Fruit fly (Drosophila melanogaster) whole organism: ENCODE results near the gene CG11050.

Experiments
- CG8478 ChIP-seq: fragments of >200 bp; optimal IDR thresholded peaks from 2 replicates; lab custom pipeline; 2018; ENCODE audit warnings: inconsistent platforms
- Dll ChIP-seq: fragments of >200 bp; optimal IDR thresholded peaks from 2 replicates; lab custom pipeline; 2017
- EcR ChIP-seq, 2 experiments: fragments of >200 bp; optimal IDR thresholded peaks; 2 replicates each; lab custom pipeline; 2017; ENCODE audit warnings: missing biosample characterization in 2 of 2, missing genetic modification characterization in 2 of 2, missing genetic modification reagents in 2 of 2
- pan ChIP-seq: fragments of >200 bp; optimal IDR thresholded peaks from 2 replicates; lab custom pipeline; 2017
- psq ChIP-seq: fragments of >200 bp; optimal IDR thresholded peaks from 2 replicates; lab custom pipeline; 2017
- usp ChIP-seq: fragments of >200 bp; optimal IDR thresholded peaks from 2 replicates; lab custom pipeline; 2017; ENCODE audit warnings: missing biosample characterization, missing genetic modification characterization, mixed read lengths

CG11050 gene

DNA sequence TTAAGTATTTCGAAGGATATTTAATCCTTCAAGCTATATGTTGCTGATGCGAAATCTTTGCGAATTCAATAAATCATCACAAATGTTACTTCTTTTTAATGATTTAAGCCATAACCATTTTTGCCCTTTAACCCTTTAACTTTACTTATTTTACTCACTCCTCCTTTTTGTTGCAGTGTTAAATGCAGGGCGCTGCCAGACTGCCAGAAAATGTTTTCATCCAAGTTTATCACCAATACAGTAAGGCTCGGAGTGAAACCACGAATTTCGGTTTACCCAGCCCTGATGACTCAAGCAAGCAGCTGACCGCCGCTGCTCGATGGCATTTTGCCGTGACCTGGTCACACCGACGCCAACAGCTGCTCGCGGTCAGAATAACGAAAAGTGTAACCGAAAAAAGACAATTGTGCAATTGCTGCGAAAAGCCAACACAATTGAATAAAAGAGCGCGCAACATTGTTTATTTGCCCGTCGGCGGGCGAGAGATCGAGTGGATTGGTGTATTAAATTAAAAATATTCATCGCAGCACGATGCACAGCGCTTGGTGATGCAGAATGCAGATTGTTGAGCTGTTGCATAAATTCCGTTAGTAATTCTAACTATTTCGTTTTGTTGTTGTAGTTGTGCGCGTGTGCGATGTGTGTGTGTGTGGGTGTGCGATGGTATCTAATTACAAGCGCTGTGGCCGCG is at the start of gene CG11050:
Gene CG11050 (plus strand): TSS at position 329 of the 691 bp plus-strand sequence.
- TF ChIP-seq psq (lab: Kevin White, UChicago) (no peak), Dll (peak; percentile 69)

DNA sequence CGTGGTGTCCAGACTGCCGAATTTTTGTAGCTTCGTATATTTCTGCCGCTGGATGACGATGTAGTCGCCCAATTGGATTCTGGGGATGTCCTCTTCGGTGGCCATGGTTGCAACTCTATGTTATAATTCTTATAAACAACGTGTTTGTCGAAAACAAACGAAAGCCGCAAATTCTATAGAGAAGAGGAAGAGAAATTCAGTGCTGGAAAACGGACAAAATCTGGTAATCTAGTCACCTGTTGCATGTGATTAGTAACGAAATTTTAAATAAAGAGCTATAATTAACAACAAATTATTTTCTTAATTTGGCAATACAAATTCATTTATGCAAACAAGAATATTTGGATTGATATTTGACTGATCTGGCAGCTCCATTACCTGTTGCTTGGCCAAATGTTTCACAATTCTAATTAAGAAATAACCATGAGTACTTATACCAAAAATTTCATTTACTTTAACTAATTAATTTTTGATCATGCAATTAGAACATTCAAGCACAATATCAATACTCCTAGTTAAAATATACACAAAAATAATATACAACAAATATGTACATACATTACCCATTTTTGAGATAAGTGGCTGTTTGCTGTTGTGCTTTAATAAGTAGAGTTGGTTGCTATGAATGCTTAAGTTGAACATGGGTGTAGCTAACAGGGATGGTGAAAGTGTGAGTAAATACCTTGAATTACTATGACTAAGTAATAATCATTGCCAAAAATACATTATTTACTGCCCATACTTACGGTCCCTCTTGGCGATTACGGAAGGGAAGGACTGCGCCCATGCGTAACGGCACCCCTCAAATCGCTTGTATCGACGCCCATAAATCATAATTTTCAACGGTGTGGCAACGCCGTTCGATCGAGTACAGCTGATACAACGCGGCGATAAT is 49.1 kb upstream of the CG11050 start, which contains the start of the genes Trmt6 and Ent2:
Gene Trmt6 (minus strand): TSS at position 827 of the 895 bp plus-strand sequence.
Gene Ent2 (plus strand): TSS at position 863 of the 895 bp plus-strand sequence.
- no peak for TF ChIP-seq psq (lab: Kevin White, UChicago)
- no peak for TF ChIP-seq Dll
- TF ChIP-seq EcR (GFP tag; optimal IDR thresholded peaks at IDR 0.05; lab: Kevin White, UChicago): no peak
- no peak for TF ChIP-seq usp (GFP tag; lab: Kevin White, UChicago)
- TF ChIP-seq CG8478 (lab: Kevin White, UChicago): no peak
- TF ChIP-seq pan (lab: Kevin White, UChicago): no peak

DNA sequence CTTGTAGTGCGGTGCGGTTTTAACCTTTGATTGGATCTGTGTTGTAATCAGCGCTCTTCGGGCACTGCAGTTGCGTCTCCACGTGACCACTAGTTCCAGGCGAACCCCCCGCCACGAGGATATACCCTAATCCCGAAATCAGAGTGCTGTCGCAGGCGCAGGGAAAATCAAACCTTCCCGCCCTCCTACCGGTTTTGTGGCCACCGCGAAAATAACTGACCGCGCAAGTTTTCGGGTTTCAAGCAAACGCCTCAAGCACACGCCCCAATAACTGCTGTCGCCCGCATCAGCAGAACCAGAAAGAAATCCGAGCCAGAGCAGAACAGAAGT is 48.5 kb upstream of the CG11050 start:
- TF ChIP-seq EcR (GFP tag; optimal IDR thresholded peaks at IDR 0.05; lab: Kevin White, UChicago) (no peak), pan (lab: Kevin White, UChicago) (no peak), psq (lab: Kevin White, UChicago) (no peak), Dll (no peak), CG8478 (lab: Kevin White, UChicago) (no peak), usp (GFP tag; lab: Kevin White, UChicago) (no peak)

DNA sequence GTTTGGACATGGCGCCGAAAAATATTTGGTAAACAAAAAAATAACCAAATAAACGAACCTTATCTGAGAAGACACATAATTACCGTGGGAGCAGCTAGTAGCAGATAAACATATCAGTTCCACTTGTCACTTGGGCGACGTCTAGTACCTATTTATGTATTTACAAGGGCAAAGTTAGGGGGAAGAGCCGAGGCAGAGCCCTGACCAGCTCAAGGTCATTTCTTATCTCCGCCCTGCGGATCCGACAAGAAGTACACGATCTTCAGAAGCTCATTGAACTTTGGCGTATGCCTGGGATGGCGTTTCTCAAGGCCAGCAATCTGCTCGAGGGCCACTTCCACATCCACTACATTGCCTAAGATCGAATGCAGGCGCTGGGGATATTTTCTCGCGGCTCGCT is 45.9 kb upstream of the CG11050 start:
- peak; percentile 36 for TF ChIP-seq pan (lab: Kevin White, UChicago)
- no peak for TF ChIP-seq Dll

DNA sequence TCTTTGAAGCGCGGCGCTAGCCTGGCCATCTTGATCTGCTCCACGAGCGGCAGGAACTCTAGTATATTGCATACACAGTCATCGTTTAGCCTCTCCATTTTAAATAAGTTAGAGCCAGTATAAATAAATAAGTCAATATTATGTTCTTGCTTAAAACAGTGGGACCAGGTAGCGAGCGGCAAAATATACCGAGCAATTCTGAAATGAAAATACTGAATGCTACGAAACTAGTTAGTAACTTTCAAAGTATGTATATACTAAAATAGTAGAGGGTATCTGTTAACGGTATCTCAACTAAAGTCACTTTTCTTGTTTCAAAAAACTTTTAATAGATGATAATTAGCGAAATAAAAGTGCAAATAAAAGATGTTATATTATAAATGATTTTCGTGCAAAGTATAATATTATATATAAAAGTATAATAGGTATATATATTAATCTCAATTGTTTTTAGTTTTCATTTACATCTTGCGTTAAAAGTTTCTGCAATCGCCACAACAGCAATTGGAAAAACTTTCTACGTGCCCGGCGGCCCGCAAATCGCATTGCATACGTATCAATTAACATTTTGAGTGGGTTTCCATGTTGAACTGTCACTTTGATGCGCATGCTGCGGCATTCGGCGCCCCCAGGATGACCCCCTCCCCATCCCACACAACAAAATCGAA is 44.7 kb upstream of the CG11050 start, which contains the start of gene CG13766:
Gene CG13766 (minus strand): TSS at position 162 of the 668 bp plus-strand sequence.
- TF ChIP-seq EcR (GFP tag; optimal IDR thresholded peaks at IDR 0.05; lab: Kevin White, UChicago) (no peak), pan (lab: Kevin White, UChicago) (no peak), usp (GFP tag; lab: Kevin White, UChicago) (no peak), Dll (no peak), CG8478 (lab: Kevin White, UChicago) (no peak), psq (lab: Kevin White, UChicago) (no peak)

DNA sequence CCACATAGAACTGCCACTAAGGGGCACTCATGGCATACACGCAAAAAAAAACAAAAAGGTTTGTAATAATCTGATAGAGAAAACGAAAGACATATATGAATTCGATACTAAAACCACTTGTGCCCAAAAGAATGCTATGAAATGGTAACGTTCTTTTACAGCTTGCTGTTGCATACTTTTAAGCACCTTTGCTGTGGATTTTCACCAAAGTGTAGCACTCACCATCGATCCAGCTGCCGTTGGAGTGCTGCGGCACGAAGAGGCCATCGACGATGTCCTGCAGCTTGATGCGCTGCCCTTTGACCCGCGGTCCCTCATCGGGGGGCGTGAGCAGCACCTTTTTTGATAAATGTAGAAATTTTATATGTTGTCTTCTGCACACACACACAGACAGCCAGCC is 31.8 kb upstream of the CG11050 start:
- TF ChIP-seq pan (lab: Kevin White, UChicago): no peak
- no peak for TF ChIP-seq usp (GFP tag; lab: Kevin White, UChicago)
- no peak for TF ChIP-seq Dll

DNA sequence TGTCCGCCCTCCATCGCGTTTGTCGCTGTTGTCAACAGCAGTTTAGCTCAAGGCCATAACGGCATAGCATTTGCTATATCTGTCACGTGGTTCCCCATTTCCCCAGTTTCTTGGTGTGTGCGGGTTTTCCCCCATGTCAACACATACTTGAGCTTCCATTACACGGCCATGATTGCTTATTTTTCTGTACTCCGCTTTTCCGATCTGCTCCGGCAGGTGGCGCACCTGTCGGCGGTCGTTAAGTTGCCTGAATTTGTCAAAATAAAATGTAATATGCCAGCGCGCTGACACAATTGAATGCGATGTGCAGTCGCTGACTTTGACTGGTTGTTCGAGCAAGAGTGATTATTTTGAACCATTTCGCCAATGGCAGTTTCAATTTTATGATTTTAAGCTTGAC is 26.5 kb upstream of the CG11050 start:
- TF ChIP-seq psq (lab: Kevin White, UChicago): no peak
- TF ChIP-seq pan (lab: Kevin White, UChicago): no peak
- TF ChIP-seq CG8478 (lab: Kevin White, UChicago): no peak
- TF ChIP-seq usp (GFP tag; lab: Kevin White, UChicago): no peak
- no peak for TF ChIP-seq Dll
- no peak for TF ChIP-seq EcR (GFP tag; optimal IDR thresholded peaks at IDR 0.05; lab: Kevin White, UChicago)

DNA sequence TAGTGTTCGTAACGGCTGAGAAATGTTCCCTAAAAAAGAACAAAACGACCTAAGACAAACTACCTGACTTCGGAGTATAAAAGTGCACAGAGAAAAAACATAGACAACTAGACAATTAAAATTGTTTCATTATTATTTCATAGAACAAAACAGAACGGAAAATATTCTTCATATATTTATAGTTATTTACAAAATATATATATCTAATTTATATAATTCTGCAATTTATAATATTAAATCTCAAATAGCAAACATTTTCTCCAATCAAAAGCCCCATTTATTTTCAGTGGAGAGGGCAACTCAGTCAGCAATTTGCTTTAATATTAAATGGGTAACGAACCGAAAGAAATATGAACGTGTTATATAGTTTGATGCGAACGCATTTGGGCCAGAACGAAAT is 15.8 kb upstream of the CG11050 start:
- TF ChIP-seq pan (lab: Kevin White, UChicago): no peak
- no peak for TF ChIP-seq usp (GFP tag; lab: Kevin White, UChicago)
- TF ChIP-seq Dll: no peak
- TF ChIP-seq EcR (GFP tag; optimal IDR thresholded peaks at IDR 0.05; lab: Kevin White, UChicago): no peak
- TF ChIP-seq psq (lab: Kevin White, UChicago): no peak
- no peak for TF ChIP-seq CG8478 (lab: Kevin White, UChicago)

DNA sequence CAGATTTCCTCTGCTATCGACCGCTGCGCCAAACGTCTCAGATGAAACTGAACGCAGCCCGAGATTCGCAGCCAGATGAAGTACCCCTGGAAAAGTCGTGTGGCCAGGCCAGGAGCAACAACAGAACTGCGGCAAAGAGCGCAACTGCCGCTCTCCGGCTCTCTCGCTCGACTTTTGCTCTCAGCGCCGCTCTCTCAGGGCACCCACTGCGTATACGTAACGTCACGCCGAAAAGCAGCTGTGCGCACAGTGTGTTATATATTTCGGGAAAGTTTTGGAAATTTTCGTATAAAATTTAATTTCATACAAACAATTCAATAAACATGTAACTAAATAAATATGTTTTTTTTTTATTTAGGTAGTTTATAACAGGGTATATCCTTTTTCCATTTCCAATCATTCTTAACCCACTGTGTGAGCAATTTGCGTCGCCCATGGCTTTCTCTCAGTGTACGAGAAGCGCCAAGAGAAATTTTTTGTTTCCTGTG is 9.7 kb upstream of the CG11050 start, which contains the start of gene Dpp10:
Gene Dpp10 (minus strand): TSS at position 51 of the 488 bp plus-strand sequence.
- TF ChIP-seq Dll (peak; percentile 86), CG8478 (lab: Kevin White, UChicago) (no peak), usp (GFP tag; lab: Kevin White, UChicago) (no peak)

DNA sequence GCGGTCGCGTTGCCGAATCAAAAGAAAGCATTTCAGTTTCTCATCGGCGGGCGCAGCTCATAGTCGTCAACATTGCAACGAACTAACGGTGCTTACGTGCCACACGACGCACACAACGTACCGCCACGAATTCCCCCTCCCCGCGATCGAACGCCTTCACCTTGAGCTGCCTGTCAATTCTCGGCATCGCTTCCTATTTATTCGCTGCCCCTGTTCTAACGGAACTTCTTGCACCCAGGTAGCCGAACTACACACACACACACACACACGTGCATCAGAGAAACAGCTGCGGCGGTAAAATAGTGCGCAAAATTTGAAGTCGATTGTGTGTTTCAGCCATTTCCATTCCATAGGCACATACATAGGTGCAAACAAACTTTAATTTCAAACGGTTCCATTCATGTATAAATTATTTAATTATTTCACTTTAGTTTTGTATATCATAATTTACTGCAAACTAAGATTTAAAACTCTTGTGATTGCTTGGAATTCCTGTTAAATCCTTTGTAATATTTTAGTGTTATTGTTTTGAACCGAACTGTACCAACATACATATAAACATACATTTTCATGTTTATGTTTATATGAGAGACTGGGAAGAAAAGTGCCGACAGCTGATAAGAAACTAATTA is 679 bp downstream of the CG11050 start:
- TF ChIP-seq Dll (no peak), EcR (GFP tag; optimal IDR thresholded peaks at IDR 0.05; lab: Kevin White, UChicago) (no peak), CG8478 (lab: Kevin White, UChicago) (no peak), pan (lab: Kevin White, UChicago) (no peak), usp (GFP tag; lab: Kevin White, UChicago) (no peak), psq (lab: Kevin White, UChicago) (no peak)

DNA sequence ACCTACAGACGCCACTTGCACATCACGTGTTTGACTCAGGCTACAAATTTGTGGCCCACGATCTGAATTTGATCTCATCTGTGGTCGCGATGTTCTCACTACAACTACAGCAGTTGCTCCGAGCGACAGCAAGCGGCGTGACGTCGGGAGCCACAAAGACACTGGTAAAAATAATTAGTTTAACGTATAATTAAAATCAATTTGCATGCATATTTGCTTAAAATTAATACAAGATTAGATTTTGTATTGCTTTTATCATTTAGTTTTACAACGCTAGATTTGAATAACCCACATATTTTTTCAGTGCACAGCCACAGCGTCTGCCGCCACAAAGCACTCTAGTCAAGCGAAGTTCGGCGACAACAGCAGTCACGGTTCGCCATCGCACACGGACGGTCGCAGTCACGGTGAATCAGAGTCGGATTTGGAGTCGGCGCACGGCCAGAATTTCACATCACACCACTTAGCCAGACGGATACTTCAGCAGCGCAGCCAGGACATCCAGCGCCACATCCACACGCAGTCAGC is 1.7 kb downstream of the CG11050 start:
- TF ChIP-seq Dll: no peak
- TF ChIP-seq pan (lab: Kevin White, UChicago): no peak
- TF ChIP-seq CG8478 (lab: Kevin White, UChicago): no peak
- TF ChIP-seq psq (lab: Kevin White, UChicago): no peak
- no peak for TF ChIP-seq EcR (GFP tag; optimal IDR thresholded peaks at IDR 0.05; lab: Kevin White, UChicago)
- no peak for TF ChIP-seq usp (GFP tag; lab: Kevin White, UChicago)
